Fruit fly (Drosophila melanogaster) whole organism, embryonic: ENCODE results near the gene ss.
A peak's percentile ranks its signal among the peaks of the same experiment; 100 is the strongest.

Experiments used
- BEAF-32 ChIP-seq: fragments of 200-800 bp; sonication (Bioruptor generic); optimal IDR thresholded peaks from 3 replicates; lab custom pipeline; 2017; ENCODE audit warnings: missing biosample characterization, missing genetic modification characterization, mild to moderate bottlenecking, moderate library complexity, missing genetic modification reagents
- Blimp-1 ChIP-seq: fragments of 200-800 bp; sonication (Bioruptor generic); optimal IDR thresholded peaks from 3 replicates; lab custom pipeline; 2018; ENCODE audit warnings: missing biosample characterization, missing genetic modification characterization, mild to moderate bottlenecking, moderate library complexity, missing genetic modification reagents
- CG10321 ChIP-seq: fragments of 200-800 bp; sonication (Bioruptor generic); IDR thresholded peaks from 2 replicates; pipeline ENCODE4 v1.3.6; 2022; ENCODE audit warnings: missing biosample characterization, missing genetic modification characterization
- CG10959 ChIP-seq: fragments of 200-800 bp; sonication (Bioruptor generic); IDR thresholded peaks from 2 replicates; pipeline ENCODE4 v1.3.6; 2022; ENCODE audit warnings: missing biosample characterization, missing genetic modification characterization
- CG13424 ChIP-seq: fragments of 200-800 bp; sonication (Bioruptor generic); optimal IDR thresholded peaks from 2 replicates; lab custom pipeline; 2019; ENCODE audit warnings: missing biosample characterization, mild to moderate bottlenecking, missing genetic modification characterization, moderate library complexity
- CG14014 ChIP-seq: fragments of 200-800 bp; sonication (Bioruptor generic); IDR thresholded peaks from 2 replicates; pipeline ENCODE4 v1.3.6; 2022; ENCODE audit warnings: missing biosample characterization, missing genetic modification characterization
- CG14710 ChIP-seq: fragments of 200-800 bp; sonication (Bioruptor generic); optimal IDR thresholded peaks from 3 replicates; lab custom pipeline; 2019; ENCODE audit warnings: missing biosample characterization, mild to moderate bottlenecking, missing genetic modification characterization, moderate library complexity
- CG15514 ChIP-seq: fragments of 200-800 bp; sonication (Bioruptor generic); optimal IDR thresholded peaks from 3 replicates; lab custom pipeline; 2017; ENCODE audit warnings: missing biosample characterization, missing genetic modification characterization, mild to moderate bottlenecking, moderate library complexity, missing genetic modification reagents
- CG1603 ChIP-seq: fragments of 200-800 bp; sonication (Bioruptor generic); optimal IDR thresholded peaks from 2 replicates; lab custom pipeline; 2019; ENCODE audit warnings: missing biosample characterization, mild to moderate bottlenecking, missing genetic modification characterization, moderate library complexity
- CG17361 ChIP-seq: fragments of 200-800 bp; sonication (Bioruptor generic); IDR thresholded peaks from 3 replicates; pipeline ENCODE4 v1.3.6; 2022; ENCODE audit warnings: missing biosample characterization, missing genetic modification characterization
- CG18262 ChIP-seq: fragments of 200-800 bp; optimal IDR thresholded peaks from 3 replicates; lab custom pipeline; 2019; ENCODE audit warnings: missing biosample characterization, mild to moderate bottlenecking, missing genetic modification characterization, moderate library complexity
- CG2712 ChIP-seq: fragments of 200-800 bp; optimal IDR thresholded peaks from 3 replicates; lab custom pipeline; 2019; ENCODE audit warnings: missing biosample characterization, mild to moderate bottlenecking, missing genetic modification characterization, moderate library complexity
- CG30403 ChIP-seq: fragments of 200-800 bp; sonication (Bioruptor generic); optimal IDR thresholded peaks from 3 replicates; lab custom pipeline; 2016; ENCODE audit warnings: missing biosample characterization, missing genetic modification characterization
- CG4360 ChIP-seq: fragments of 200-800 bp; sonication (Bioruptor generic); IDR thresholded peaks from 2 replicates; pipeline ENCODE4 v1.3.6; 2022; ENCODE audit warnings: missing biosample characterization, missing genetic modification characterization
- CG4617 ChIP-seq: fragments of 200-800 bp; sonication (Bioruptor generic); optimal IDR thresholded peaks from 3 replicates; lab custom pipeline; 2016; ENCODE audit warnings: missing biosample characterization, missing genetic modification characterization, borderline replicate concordance
- CG6791 ChIP-seq: fragments of 200-800 bp; sonication (Bioruptor generic); IDR thresholded peaks from 3 replicates; pipeline ENCODE4 v1.3.6; 2022; ENCODE audit warnings: missing biosample characterization, missing genetic modification characterization; ENCODE audit not compliant: partially characterized antibody
- CG7987 ChIP-seq: fragments of 200-800 bp; sonication (Bioruptor generic); optimal IDR thresholded peaks from 2 replicates; lab custom pipeline; 2018; ENCODE audit warnings: missing biosample characterization, mild to moderate bottlenecking, missing genetic modification characterization, moderate library complexity
- CG8924 ChIP-seq: fragments of 200-800 bp; optimal IDR thresholded peaks from 3 replicates; lab custom pipeline; 2019; ENCODE audit warnings: missing biosample characterization, mild to moderate bottlenecking, missing genetic modification characterization, moderate library complexity
- CG8944 ChIP-seq: fragments of 200-800 bp; sonication (Bioruptor generic); optimal IDR thresholded peaks from 3 replicates; lab custom pipeline; 2016; ENCODE audit warnings: missing biosample characterization, missing genetic modification characterization
- E2f2 ChIP-seq: fragments of 200-800 bp; sonication (Bioruptor generic); IDR thresholded peaks from 2 replicates; pipeline ENCODE4 v1.3.6; 2022; ENCODE audit warnings: missing biosample characterization, missing genetic modification characterization
- Meics ChIP-seq: fragments of 200-800 bp; sonication (Bioruptor generic); optimal IDR thresholded peaks from 2 replicates; lab custom pipeline; 2017; ENCODE audit warnings: missing biosample characterization, mild to moderate bottlenecking, missing genetic modification characterization
- Mes4 ChIP-seq: fragments of 200-800 bp; sonication (Bioruptor generic); optimal IDR thresholded peaks from 2 replicates; lab custom pipeline; 2016; ENCODE audit warnings: missing biosample characterization, missing genetic modification characterization
- Opbp ChIP-seq: fragments of 200-800 bp; sonication (Bioruptor generic); IDR thresholded peaks from 3 replicates; pipeline ENCODE4 v1.3.6; 2022; ENCODE audit warnings: missing biosample characterization, missing genetic modification characterization; ENCODE audit not compliant: partially characterized antibody
- PHDP ChIP-seq: fragments of 200-800 bp; sonication (Bioruptor generic); optimal IDR thresholded peaks from 3 replicates; lab custom pipeline; 2018; ENCODE audit warnings: missing biosample characterization, mild to moderate bottlenecking, missing genetic modification characterization, moderate library complexity
- Pdp1 ChIP-seq, 2 experiments: fragments of 200-800 bp; sonication (Bioruptor generic); optimal IDR thresholded peaks; 3 replicates each; lab custom pipeline; 2016; ENCODE audit warnings: missing biosample characterization in 2 of 2, missing genetic modification characterization in 2 of 2, mild to moderate bottlenecking in 1 of 2, moderate library complexity in 1 of 2
- Ravus ChIP-seq: fragments of 200-800 bp; sonication (Bioruptor generic); IDR thresholded peaks from 2 replicates; pipeline ENCODE4 v1.3.6; 2022; ENCODE audit warnings: missing biosample characterization, missing genetic modification characterization
- Side ChIP-seq: fragments of 200-800 bp; sonication (Bioruptor generic); optimal IDR thresholded peaks from 2 replicates; lab custom pipeline; 2016; ENCODE audit warnings: missing biosample characterization, missing genetic modification characterization
- dm ChIP-seq: fragments of 200-800 bp; sonication (Bioruptor generic); optimal IDR thresholded peaks from 3 replicates; lab custom pipeline; 2016; ENCODE audit warnings: missing biosample characterization, missing genetic modification characterization
- dysf ChIP-seq: fragments of 200-800 bp; sonication (Bioruptor generic); IDR thresholded peaks from 3 replicates; pipeline ENCODE4 v1.3.6; 2022; ENCODE audit warnings: missing biosample characterization, missing genetic modification characterization
- kni ChIP-seq: fragments of 200-800 bp; sonication (Bioruptor generic); optimal IDR thresholded peaks from 3 replicates; lab custom pipeline; 2017; ENCODE audit warnings: mild to moderate bottlenecking, missing biosample characterization, missing genetic modification reagents, missing genetic modification characterization
- mam ChIP-seq: fragments of 200-800 bp; sonication (Bioruptor generic); optimal IDR thresholded peaks from 3 replicates; lab custom pipeline; 2016; ENCODE audit warnings: missing biosample characterization, missing genetic modification characterization
- mirr ChIP-seq: fragments of 200-800 bp; sonication (Bioruptor generic); optimal IDR thresholded peaks from 3 replicates; lab custom pipeline; 2018; ENCODE audit warnings: missing biosample characterization, mild to moderate bottlenecking, missing genetic modification characterization
- ranshi ChIP-seq: fragments of 200-800 bp; sonication (Bioruptor generic); IDR thresholded peaks from 2 replicates; pipeline ENCODE4 v1.3.6; 2022; ENCODE audit warnings: missing biosample characterization, missing genetic modification characterization
- row ChIP-seq: fragments of 200-800 bp; sonication (Bioruptor generic); IDR thresholded peaks from 3 replicates; pipeline ENCODE4 v1.3.6; 2022; ENCODE audit warnings: missing biosample characterization, missing genetic modification characterization
- sna ChIP-seq: fragments of 200-800 bp; sonication (Bioruptor generic); IDR thresholded peaks from 2 replicates; pipeline ENCODE4 v1.3.6; 2022; ENCODE audit warnings: missing biosample characterization, missing genetic modification characterization; ENCODE audit not compliant: partially characterized antibody
- ssp ChIP-seq: fragments of 200-800 bp; sonication (Bioruptor generic); IDR thresholded peaks from 2 replicates; pipeline ENCODE4 v1.3.6; 2022; ENCODE audit warnings: missing biosample characterization, missing genetic modification characterization
- sug ChIP-seq: fragments of 200-800 bp; optimal IDR thresholded peaks from 2 replicates; lab custom pipeline; 2019; ENCODE audit warnings: missing biosample characterization, mild to moderate bottlenecking, missing genetic modification characterization, moderate library complexity
- trem ChIP-seq: fragments of 200-800 bp; optimal IDR thresholded peaks from 3 replicates; lab custom pipeline; 2019; ENCODE audit warnings: missing biosample characterization, mild to moderate bottlenecking, missing genetic modification characterization, moderate library complexity
- usp ChIP-seq: fragments of >200 bp; optimal IDR thresholded peaks from 2 replicates; lab custom pipeline; 2017; ENCODE audit warnings: missing biosample characterization, missing genetic modification characterization

The ss gene

DNA sequence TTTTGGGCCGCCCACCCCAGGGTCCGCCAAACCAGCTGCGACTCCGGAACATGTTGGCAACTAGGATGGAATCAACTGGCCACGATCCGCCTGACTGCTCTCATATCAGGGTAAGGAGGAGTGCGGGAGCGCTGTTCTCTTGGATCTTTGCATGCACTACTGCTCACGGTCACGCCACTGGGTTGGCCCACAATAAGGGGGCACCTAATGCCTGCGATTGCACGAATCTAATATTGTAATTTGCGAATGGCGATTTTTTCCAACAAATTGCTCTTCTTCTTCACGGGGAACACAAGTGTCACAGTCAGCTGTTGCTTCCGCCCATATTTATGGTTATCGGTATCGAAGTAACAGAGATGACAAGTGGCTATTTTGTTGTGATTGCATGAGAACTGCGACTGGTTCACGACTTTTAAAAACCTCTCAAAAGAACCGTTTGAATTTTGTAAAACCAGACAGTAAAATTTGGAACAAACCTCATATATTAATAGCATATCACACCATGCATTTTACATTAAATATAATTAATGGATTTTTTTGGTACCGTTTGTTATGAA, 38.0 kb upstream of the ss start, which contains the start of gene ema (continued):
- TF ChIP-seq sug (peak; percentile 38), CG7987 (GFP tag; lab: Kevin White, UChicago) (peak; percentile 39), CG18262 (tag; lab: Kevin White, UChicago) (peak; percentile 17), BEAF-32 (GFP tag; lab: Kevin White, UChicago) (peak; percentile 41), CG15514 (GFP tag; lab: Kevin White, UChicago) (peak; percentile 98), CG10321 (GFP tag; lab: Robert Waterston, UW) (no peak), sna (GFP tag; lab: Robert Waterston, UW) (0 out of 2 replicates have a peak, but pooled peaks have one; percentile 21), CG4617 (GFP tag; lab: Kevin White, UChicago) (peak; percentile 58), Pdp1 (GFP tag; optimal IDR thresholded peaks at IDR 0.05; lab: Kevin White, UChicago) (peak in 1 of 2 experiments; percentile 50), Mes4 (GFP tag; lab: Kevin White, UChicago) (peak; percentile 33), mirr (GFP tag; lab: Kevin White, UChicago) (peak; percentile 34), E2f2 (GFP tag; lab: Robert Waterston, UW) (peak; percentile 45), CG30403 (GFP tag; lab: Kevin White, UChicago) (peak; percentile 48), ssp (no peak), CG8924 (tag; lab: Kevin White, UChicago) (peak; percentile 36), CG8944 (GFP tag; lab: Kevin White, UChicago) (peak; percentile 8), CG13424 (tag; lab: Kevin White, UChicago) (peak; percentile 34), ranshi (GFP tag; lab: Robert Waterston, UW) (no peak), Side (GFP tag; lab: Kevin White, UChicago) (peak; percentile 9), PHDP (tag; lab: Kevin White, UChicago) (peak; percentile 8), kni (GFP tag; lab: Kevin White, UChicago) (no peak), dysf (GFP tag; lab: Robert Waterston, UW) (no peak), Opbp (GFP tag; lab: Robert Waterston, UW) (peak; percentile 39; the same call in 1 of the 3 replicates), Blimp-1 (GFP tag; lab: Kevin White, UChicago) (no peak), row (GFP tag; lab: Robert Waterston, UW) (peak; percentile 90), CG10959 (GFP tag; lab: Robert Waterston, UW) (no peak), mam (GFP tag; lab: Kevin White, UChicago) (peak; percentile 35), Ravus (no peak), CG14014 (GFP tag; lab: Robert Waterston, UW) (no peak; the same call in 1 of the 2 replicates), CG4360 (GFP tag; lab: Robert Waterston, UW) (0 out of 2 replicates have a peak, but pooled peaks have one; percentile 30), CG1603 (peak; percentile 63), CG17361 (GFP tag; lab: Robert Waterston, UW) (peak; percentile 17; the same call in 1 of the 3 replicates), Meics (peak; percentile 10), dm (peak; percentile 13), trem (peak; percentile 54), CG6791 (0 out of 3 replicates have a peak, but pooled peaks have one; percentile 7), CG14710 (tag; lab: Kevin White, UChicago) (peak; percentile 43), CG2712 (tag; lab: Kevin White, UChicago) (peak; percentile 45), usp (GFP tag; lab: Kevin White, UChicago) (no peak)
- TF ChIP-seq, all 482 proteins: peak for 124
